ENCODE assay signal across 1 fruit fly cellular context in the genomic region with DNA sequence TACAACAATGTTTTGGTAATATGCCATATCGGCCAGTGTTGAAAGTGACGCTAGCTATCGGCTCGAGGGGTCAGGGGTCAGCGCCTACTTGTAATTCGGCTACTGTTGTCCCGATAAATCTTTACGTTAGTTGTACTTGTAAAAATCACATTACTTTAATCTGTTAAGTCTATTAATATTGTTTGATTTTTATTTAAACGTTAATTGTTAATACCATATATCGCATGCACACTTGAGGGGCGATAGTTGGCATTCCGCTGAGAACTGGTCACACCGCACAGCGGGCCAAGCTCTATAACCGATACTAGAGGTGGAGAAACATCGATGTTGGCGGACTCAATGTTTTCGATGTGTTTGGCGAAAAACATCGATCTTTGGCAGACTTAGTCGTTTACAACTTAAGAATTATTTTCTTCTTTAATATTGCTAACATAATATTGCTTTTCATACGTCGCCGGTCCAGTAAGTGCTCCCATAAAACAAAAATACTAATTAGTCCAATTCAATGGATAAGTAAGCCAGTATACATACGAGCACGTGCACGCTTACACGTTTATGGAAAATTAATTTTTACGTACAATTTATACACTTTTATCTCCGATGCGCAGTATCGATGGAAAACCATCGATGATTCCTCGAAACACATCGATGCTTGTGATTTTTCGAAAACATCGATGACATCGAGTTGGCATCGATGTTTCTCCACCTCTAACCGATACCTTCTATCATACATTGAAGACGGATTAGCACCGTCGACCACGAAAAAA.
A peak's percentile ranks its signal among the peaks of the same experiment; 100 is the strongest.
TF ChIP-seq lines count a peak whose summit lies in the region.

TSS of gene rux (minus strand) at position 621 of the 767 bp plus-strand sequence.
TSS of gene MCTS1 (plus strand) at position 713 of the 767 bp plus-strand sequence.

TF ChIP-seq in whole organism, embryonic, 481 proteins besides CTCF, POLR2A, EP300 and RAD21 (continued from another document and continues in another):
- TF ChIP-seq CG14441 (GFP tag; IDR thresholded peaks at IDR 0.05; lab: Robert Waterston, UW) (no peak), caup (GFP tag; optimal IDR thresholded peaks at IDR 0.05; lab: Kevin White, UChicago; ENCODE audit: severe bottlenecking) (no peak), E2f2 (GFP tag; IDR thresholded peaks at IDR 0.05; lab: Robert Waterston, UW) (peak; percentile 32; the same call in 1 of the 2 replicates), Sry-δ (GFP tag; optimal IDR thresholded peaks at IDR 0.05; lab: Kevin White, UChicago) (peak; percentile 89), chn (GFP tag; optimal IDR thresholded peaks at IDR 0.05; lab: Kevin White, UChicago) (peak; percentile 42), repo (GFP tag; optimal IDR thresholded peaks at IDR 0.05; lab: Kevin White, UChicago) (no peak), ash1 (GFP tag; optimal IDR thresholded peaks at IDR 0.05; lab: Kevin White, UChicago) (no peak), Rx (GFP tag; IDR thresholded peaks at IDR 0.05; lab: Robert Waterston, UW) (no peak), CG10274 (GFP tag; optimal IDR thresholded peaks at IDR 0.05; lab: Kevin White, UChicago) (no peak), CG14710 (tag; optimal IDR thresholded peaks at IDR 0.05; lab: Kevin White, UChicago) (peak; percentile 55), Xbp1 (GFP tag; optimal IDR thresholded peaks at IDR 0.05; lab: Kevin White, UChicago) (peak; percentile 19), CG1603 (tag; optimal IDR thresholded peaks at IDR 0.05; lab: Kevin White, UChicago) (peak; percentile 65), tgo (GFP tag; IDR thresholded peaks at IDR 0.05; lab: Robert Waterston, UW) (no peak), CG5245 (GFP tag; optimal IDR thresholded peaks at IDR 0.05; lab: Kevin White, UChicago) (peak; percentile 2), gsb-n (tag; optimal IDR thresholded peaks at IDR 0.05; lab: Kevin White, UChicago) (peak; percentile 11), Gug (GFP tag; IDR thresholded peaks at IDR 0.05; lab: Robert Waterston, UW) (peak; percentile 56; the same call in 2 of the 4 replicates), pum (GFP tag; optimal IDR thresholded peaks at IDR 0.05; lab: Kevin White, UChicago) (peak; percentile 53), CG12236 (GFP tag; optimal IDR thresholded peaks at IDR 0.05; lab: Kevin White, UChicago) (no peak), CG12299 (tag; optimal IDR thresholded peaks at IDR 0.05; lab: Kevin White, UChicago) (no peak), CG11695 (GFP tag; IDR thresholded peaks at IDR 0.05; lab: Robert Waterston, UW) (no peak), CG10462 (GFP tag; optimal IDR thresholded peaks at IDR 0.05; lab: Kevin White, UChicago) (no peak), Drgx (GFP tag; IDR thresholded peaks at IDR 0.05; lab: Robert Waterston, UW) (no peak), gt (GFP tag; IDR thresholded peaks at IDR 0.05; lab: Robert Waterston, UW) (no peak), Lpt (GFP tag; optimal IDR thresholded peaks at IDR 0.05; lab: Kevin White, UChicago) (no peak), CG1529 (GFP tag; optimal IDR thresholded peaks at IDR 0.05; lab: Kevin White, UChicago) (no peak), nau (GFP tag; optimal IDR thresholded peaks at IDR 0.05; lab: Kevin White, UChicago) (no peak), CG12219 (GFP tag; optimal IDR thresholded peaks at IDR 0.05; lab: Kevin White, UChicago) (no peak), CG8388 (GFP tag; optimal IDR thresholded peaks at IDR 0.05; lab: Kevin White, UChicago) (no peak), ttk (GFP tag; IDR thresholded peaks at IDR 0.05; lab: Robert Waterston, UW) (no peak), CG5180 (GFP tag; optimal IDR thresholded peaks at IDR 0.05; lab: Kevin White, UChicago) (no peak), CG2712 (tag; optimal IDR thresholded peaks at IDR 0.05; lab: Kevin White, UChicago) (peak; percentile 14), Ptx1 (GFP tag; IDR thresholded peaks at IDR 0.05; lab: Robert Waterston, UW) (peak; percentile 37), aop (GFP tag; IDR thresholded peaks at IDR 0.05; lab: Robert Waterston, UW) (no peak), CG9797 (GFP tag; optimal IDR thresholded peaks at IDR 0.05; lab: Kevin White, UChicago) (peak; percentile 80), CG13123 (GFP tag; optimal IDR thresholded peaks at IDR 0.05; lab: Kevin White, UChicago) (no peak), CG11696 (GFP tag; IDR thresholded peaks at IDR 0.05; lab: Robert Waterston, UW) (no peak), CG18011 (GFP tag; optimal IDR thresholded peaks at IDR 0.05; lab: Kevin White, UChicago) (peak; percentile 49), CG4424 (GFP tag; optimal IDR thresholded peaks at IDR 0.05; lab: Kevin White, UChicago) (peak; percentile 17), CG9437 (GFP tag; optimal IDR thresholded peaks at IDR 0.05; lab: Kevin White, UChicago) (peak; percentile 34), yki (optimal IDR thresholded peaks at IDR 0.05; lab: Kevin White, UChicago) (no peak), dmrt99B (tag; optimal IDR thresholded peaks at IDR 0.05; lab: Kevin White, UChicago) (no peak), CG17186 (GFP tag; optimal IDR thresholded peaks at IDR 0.05; lab: Kevin White, UChicago) (peak; percentile 42), CG6254 (GFP tag; optimal IDR thresholded peaks at IDR 0.05; lab: Kevin White, UChicago) (no peak), zen2 (GFP tag; IDR thresholded peaks at IDR 0.05; lab: Robert Waterston, UW; ENCODE audit: partially characterized antibody) (peak; percentile 90), cwo (GFP tag; optimal IDR thresholded peaks at IDR 0.05; lab: Kevin White, UChicago) (no peak), pzg (GFP tag; optimal IDR thresholded peaks at IDR 0.05; lab: Kevin White, UChicago) (peak; percentile 57), jumu (GFP tag; optimal IDR thresholded peaks at IDR 0.05; lab: Kevin White, UChicago) (peak; percentile 15), so (GFP tag; IDR thresholded peaks at IDR 0.05; lab: Robert Waterston, UW) (no peak), CG9932 (GFP tag; IDR thresholded peaks at IDR 0.05; lab: Robert Waterston, UW) (peak; percentile 63), CG31365 (tag; optimal IDR thresholded peaks at IDR 0.05; lab: Kevin White, UChicago) (no peak), CG10267 (tag; optimal IDR thresholded peaks at IDR 0.05; lab: Kevin White, UChicago) (peak; percentile 93), CG16813 (GFP tag; IDR thresholded peaks at IDR 0.05; lab: Robert Waterston, UW; ENCODE audit: partially characterized antibody) (peak; percentile 97), bab2 (GFP tag; optimal IDR thresholded peaks at IDR 0.05; lab: Kevin White, UChicago) (peak; percentile 9), CG10209 (GFP tag; optimal IDR thresholded peaks at IDR 0.05; lab: Kevin White, UChicago) (no peak), grau (tag; optimal IDR thresholded peaks at IDR 0.05; lab: Kevin White, UChicago) (peak; percentile 11), trem (tag; optimal IDR thresholded peaks at IDR 0.05; lab: Kevin White, UChicago) (peak; percentile 65), CG3281 (GFP tag; optimal IDR thresholded peaks at IDR 0.05; lab: Kevin White, UChicago) (no peak), CG31441 (GFP tag; IDR thresholded peaks at IDR 0.05; lab: Robert Waterston, UW) (0 out of 2 replicates have a peak, but pooled peaks have one; percentile 48), CG30403 (GFP tag; optimal IDR thresholded peaks at IDR 0.05; lab: Kevin White, UChicago) (peak; percentile 64), HLH3B (GFP tag; IDR thresholded peaks at IDR 0.05; lab: Robert Waterston, UW) (no peak), CG34224 (GFP tag; IDR thresholded peaks at IDR 0.05; lab: Robert Waterston, UW; ENCODE audit: partially characterized antibody) (peak; percentile 82), row (GFP tag; IDR thresholded peaks at IDR 0.05; lab: Robert Waterston, UW) (peak; percentile 87), p53 (GFP tag; optimal IDR thresholded peaks at IDR 0.05; lab: Kevin White, UChicago) (no peak), chinmo (GFP tag; IDR thresholded peaks at IDR 0.05; lab: Robert Waterston, UW; ENCODE audit: partially characterized antibody) (peak; percentile 89), vvl (GFP tag; IDR thresholded peaks at IDR 0.05; lab: Robert Waterston, UW) (0 out of 2 replicates have a peak, but pooled peaks have one; percentile 34), CG2120 (GFP tag; optimal IDR thresholded peaks at IDR 0.05; lab: Kevin White, UChicago) (peak; percentile 56), sna (GFP tag; IDR thresholded peaks at IDR 0.05; lab: Robert Waterston, UW; ENCODE audit: partially characterized antibody) (peak; percentile 94), CG17802 (tag; optimal IDR thresholded peaks at IDR 0.05; lab: Kevin White, UChicago) (no peak), MESR4 (GFP tag; optimal IDR thresholded peaks at IDR 0.05; lab: Kevin White, UChicago) (peak; percentile 44), Xrp1 (GFP tag; IDR thresholded peaks at IDR 0.05; lab: Robert Waterston, UW) (no peak), Asciz (GFP tag; optimal IDR thresholded peaks at IDR 0.05; lab: Kevin White, UChicago) (no peak), Ets65A (GFP tag; lab: Kevin White, UChicago) (peak; percentile 85), bsh (GFP tag; optimal IDR thresholded peaks at IDR 0.05; lab: Kevin White, UChicago) (no peak), CG3838 (GFP tag; optimal IDR thresholded peaks at IDR 0.05; lab: Kevin White, UChicago) (no peak), bcd (GFP tag; optimal IDR thresholded peaks at IDR 0.05; lab: Kevin White, UChicago) (peak; percentile 31), Jarid2 (GFP tag; optimal IDR thresholded peaks at IDR 0.05; lab: Kevin White, UChicago) (no peak), grn (GFP tag; optimal IDR thresholded peaks at IDR 0.05; lab: Kevin White, UChicago) (no peak), tio (GFP tag; optimal IDR thresholded peaks at IDR 0.05; lab: Kevin White, UChicago) (peak; percentile 42), Sox100B (GFP tag; optimal IDR thresholded peaks at IDR 0.05; lab: Kevin White, UChicago) (no peak), Stat92E (GFP tag; optimal IDR thresholded peaks at IDR 0.05; lab: Kevin White, UChicago) (no peak), wdn (GFP tag; IDR thresholded peaks at IDR 0.05; lab: Robert Waterston, UW) (no peak), hkb (optimal IDR thresholded peaks at IDR 0.05; lab: Kevin White, UChicago) (no peak), hkb (GFP tag; IDR thresholded peaks at IDR 0.05; lab: Robert Waterston, UW) (no peak), HHEX (GFP tag; optimal IDR thresholded peaks at IDR 0.05; lab: Kevin White, UChicago) (no peak), CG7786 (GFP tag; optimal IDR thresholded peaks at IDR 0.05; lab: Kevin White, UChicago) (peak; percentile 23), dm (GFP tag; optimal IDR thresholded peaks at IDR 0.05; lab: Kevin White, UChicago) (no peak), sqz (GFP tag; optimal IDR thresholded peaks at IDR 0.05; lab: Kevin White, UChicago) (no peak), CHES-1-like (GFP tag; optimal IDR thresholded peaks at IDR 0.05; lab: Kevin White, UChicago) (peak; percentile 32), Meics (GFP tag; optimal IDR thresholded peaks at IDR 0.05; lab: Kevin White, UChicago) (peak; percentile 26), pita (GFP tag; optimal IDR thresholded peaks at IDR 0.05; lab: Kevin White, UChicago) (no peak), shn (GFP tag; optimal IDR thresholded peaks at IDR 0.05; lab: Kevin White, UChicago) (no peak), CG1024 (GFP tag; IDR thresholded peaks at IDR 0.05; lab: Robert Waterston, UW) (no peak), btn (GFP tag; optimal IDR thresholded peaks at IDR 0.05; lab: Kevin White, UChicago) (no peak), Aef1 (GFP tag; IDR thresholded peaks at IDR 0.05; lab: Robert Waterston, UW) (peak; percentile 22; the same call in 1 of the 3 replicates), CG4707 (GFP tag; optimal IDR thresholded peaks at IDR 0.05; lab: Kevin White, UChicago) (no peak), corto (GFP tag; optimal IDR thresholded peaks at IDR 0.05; lab: Kevin White, UChicago) (no peak), kay (GFP tag; optimal IDR thresholded peaks at IDR 0.05; lab: Kevin White, UChicago) (peak; percentile 3), CG12659 (GFP tag; optimal IDR thresholded peaks at IDR 0.05; lab: Kevin White, UChicago) (peak; percentile 65), CG18476 (GFP tag; optimal IDR thresholded peaks at IDR 0.05; lab: Kevin White, UChicago) (no peak), CG10979 (tag; optimal IDR thresholded peaks at IDR 0.05; lab: Kevin White, UChicago) (no peak), CG12391 (tag; optimal IDR thresholded peaks at IDR 0.05; lab: Kevin White, UChicago) (peak; percentile 50), gfzf (GFP tag; optimal IDR thresholded peaks at IDR 0.05; lab: Kevin White, UChicago) (peak; percentile 65), lab (GFP tag; optimal IDR thresholded peaks at IDR 0.05; lab: Kevin White, UChicago) (peak; percentile 10), zen (tag; optimal IDR thresholded peaks at IDR 0.05; lab: Kevin White, UChicago) (peak; percentile 17), Blimp-1 (GFP tag; optimal IDR thresholded peaks at IDR 0.05; lab: Kevin White, UChicago) (no peak), insv (GFP tag; optimal IDR thresholded peaks at IDR 0.05; lab: Kevin White, UChicago) (no peak), Pdp1 (GFP tag; optimal IDR thresholded peaks at IDR 0.05; lab: Kevin White, UChicago) (peak; percentile 29 to 53), CG6689 (GFP tag; IDR thresholded peaks at IDR 0.05; lab: Robert Waterston, UW) (no peak), dysf (GFP tag; IDR thresholded peaks at IDR 0.05; lab: Robert Waterston, UW) (peak; percentile 42; the same call in 1 of the 3 replicates), dpn (GFP tag; optimal IDR thresholded peaks at IDR 0.05; lab: Kevin White, UChicago) (peak in 1 of 2 experiments; percentile 27), crol (GFP tag; IDR thresholded peaks at IDR 0.05; lab: Robert Waterston, UW) (0 out of 2 replicates have a peak, but pooled peaks have one; percentile 13), CG34422 (GFP tag; IDR thresholded peaks at IDR 0.05; lab: Robert Waterston, UW) (peak; percentile 18; the same call in 1 of the 3 replicates), ro (GFP tag; IDR thresholded peaks at IDR 0.05; lab: Robert Waterston, UW) (no peak), maf-S (GFP tag; optimal IDR thresholded peaks at IDR 0.05; lab: Kevin White, UChicago) (no peak), sr (GFP tag; IDR thresholded peaks at IDR 0.05; lab: Robert Waterston, UW) (no peak), pan (optimal IDR thresholded peaks at IDR 0.05; lab: Kevin White, UChicago) (no peak), pan (GFP tag; optimal IDR thresholded peaks at IDR 0.05 in 1 of 2, IDR thresholded peaks at IDR 0.05 in 1 of 2) (no peak), Lim3 (GFP tag; IDR thresholded peaks at IDR 0.05; lab: Robert Waterston, UW) (no peak), dimm (GFP tag; IDR thresholded peaks at IDR 0.05; lab: Robert Waterston, UW) (no peak), CG17359 (tag; optimal IDR thresholded peaks at IDR 0.05; lab: Kevin White, UChicago) (no peak), br (optimal IDR thresholded peaks at IDR 0.05; lab: Kevin White, UChicago) (no peak), CG7987 (GFP tag; optimal IDR thresholded peaks at IDR 0.05; lab: Kevin White, UChicago) (no peak), ac (GFP tag; optimal IDR thresholded peaks at IDR 0.05; lab: Kevin White, UChicago) (no peak), CG12104 (GFP tag; optimal IDR thresholded peaks at IDR 0.05; lab: Kevin White, UChicago) (no peak)
